Worm (Caenorhabditis elegans) whole organism, L4/young adult: ENCODE measurements around the gene Y37H2A.10.

Source experiments
- W03F9.2 ChIP-seq: fragments of 150-350 bp; optimal IDR thresholded peaks from 2 replicates; lab custom pipeline; 2014; ENCODE audit warnings: missing biosample characterization, missing genetic modification characterization
- him-1 ChIP-seq: sonication (generic microtip); optimal IDR thresholded peaks from 2 replicates; lab custom pipeline; 2016; ENCODE audit warnings: missing genotype, missing genetic modification reagents, missing genetic modification characterization, missing compliant biosample characterization

DNA sequence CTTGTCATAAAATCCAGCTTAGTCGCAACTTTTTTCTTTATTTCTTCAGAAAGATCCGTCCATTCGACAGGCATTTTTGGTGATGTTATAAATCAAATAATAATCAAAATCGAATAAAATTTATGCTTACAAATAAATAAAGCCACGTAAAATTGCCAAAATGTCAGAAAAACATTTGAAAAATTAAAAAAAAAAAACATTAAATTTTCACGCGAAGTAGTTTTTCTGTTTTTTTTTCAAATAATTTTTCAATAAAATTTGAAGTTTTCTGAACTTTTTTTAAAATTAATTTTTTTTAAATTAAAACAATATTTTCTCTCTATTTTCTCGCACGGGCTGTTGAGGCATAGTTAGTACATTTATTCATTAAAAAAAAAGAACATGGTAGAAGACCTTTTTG lies 39.9 kb downstream of the Y37H2A.10 start, which contains the start of gene C31G12.4:
- TF ChIP-seq him-1 (no peak), W03F9.2 (tag; lab: Kevin White, UChicago) (no peak)
